Fruit fly (Drosophila melanogaster) whole organism, pupa: Measurements from ENCODE around the gene firl.

Experiments used
- CG10348 ChIP-seq: fragments of 200-800 bp; sonication (Bioruptor generic); IDR thresholded peaks from 2 replicates; pipeline ENCODE4 v1.3.6; 2022; ENCODE audit warnings: missing biosample characterization, missing genetic modification characterization
- CG12605 ChIP-seq: fragments of 200-800 bp; sonication (Bioruptor generic); IDR thresholded peaks from 2 replicates; pipeline ENCODE4 v1.3.6; 2022; ENCODE audit warnings: missing biosample characterization, missing genetic modification characterization
- CG13204 ChIP-seq: fragments of 200-800 bp; sonication (Bioruptor generic); optimal IDR thresholded peaks from 2 replicates; lab custom pipeline; 2018; ENCODE audit warnings: missing biosample characterization, mild to moderate bottlenecking, missing genetic modification characterization, moderate library complexity
- CG14655 ChIP-seq: fragments of 200-800 bp; sonication (Bioruptor generic); optimal IDR thresholded peaks from 3 replicates; lab custom pipeline; 2017; ENCODE audit warnings: mild to moderate bottlenecking, missing biosample characterization, missing genetic modification reagents, missing genetic modification characterization
- CG15710 ChIP-seq: fragments of 200-800 bp; sonication (Bioruptor generic); optimal IDR thresholded peaks from 2 replicates; lab custom pipeline; 2018; ENCODE audit warnings: missing biosample characterization, mild to moderate bottlenecking, missing genetic modification characterization, moderate library complexity
- CG17806 ChIP-seq: fragments of 200-800 bp; sonication (Bioruptor generic); optimal IDR thresholded peaks from 2 replicates; lab custom pipeline; 2018; ENCODE audit warnings: missing biosample characterization, mild to moderate bottlenecking, missing genetic modification characterization, moderate library complexity
- CG32121 ChIP-seq: fragments of 200-800 bp; sonication (Bioruptor generic); IDR thresholded peaks from 2 replicates; pipeline ENCODE4 v1.3.6; 2022; ENCODE audit warnings: missing biosample characterization, missing genetic modification characterization
- CG34367 ChIP-seq: fragments of 200-800 bp; sonication (Bioruptor generic); optimal IDR thresholded peaks from 2 replicates; lab custom pipeline; 2018; ENCODE audit warnings: missing biosample characterization, mild to moderate bottlenecking, missing genetic modification characterization
- CG4496 ChIP-seq: fragments of 200-800 bp; sonication (Bioruptor generic); IDR thresholded peaks from 3 replicates; pipeline ENCODE4 v1.3.6; 2022; ENCODE audit warnings: missing biosample characterization, missing genetic modification characterization
- CG8159 ChIP-seq: fragments of 200-800 bp; sonication (Bioruptor generic); optimal IDR thresholded peaks from 3 replicates; lab custom pipeline; 2018; ENCODE audit warnings: missing biosample characterization, mild to moderate bottlenecking, missing genetic modification characterization, moderate library complexity
- CG8301 ChIP-seq: fragments of 200-800 bp; sonication (Bioruptor generic); optimal IDR thresholded peaks from 2 replicates; lab custom pipeline; 2018; ENCODE audit warnings: missing biosample characterization, mild to moderate bottlenecking, missing genetic modification characterization
- CG9948 ChIP-seq: fragments of 200-800 bp; sonication (Bioruptor generic); optimal IDR thresholded peaks from 2 replicates; lab custom pipeline; 2018; ENCODE audit warnings: missing biosample characterization, mild to moderate bottlenecking, missing genetic modification characterization, moderate library complexity
- D1 ChIP-seq: fragments of 200-800 bp; sonication (Bioruptor generic); optimal IDR thresholded peaks from 2 replicates; lab custom pipeline; 2018; ENCODE audit warnings: missing biosample characterization, mild to moderate bottlenecking, missing genetic modification characterization, moderate library complexity
- EcR ChIP-seq: fragments of 200-800 bp; sonication (Bioruptor generic); optimal IDR thresholded peaks from 3 replicates; lab custom pipeline; 2019; ENCODE audit warnings: missing biosample characterization, missing genetic modification characterization, mild to moderate bottlenecking, moderate library complexity, missing genetic modification reagents
- Ets98B ChIP-seq: fragments of 200-800 bp; sonication (Bioruptor generic); IDR thresholded peaks from 2 replicates; pipeline ENCODE4 v1.3.6; 2022; ENCODE audit warnings: missing biosample characterization, missing genetic modification characterization
- Pif1A ChIP-seq: fragments of 200-800 bp; sonication (Bioruptor generic); optimal IDR thresholded peaks from 3 replicates; lab custom pipeline; 2016; ENCODE audit warnings: missing biosample characterization, missing genetic modification characterization
- Pif1B ChIP-seq: fragments of 200-800 bp; sonication (Bioruptor generic); optimal IDR thresholded peaks from 3 replicates; lab custom pipeline; 2016; ENCODE audit warnings: missing biosample characterization, missing genetic modification characterization
- Snoo ChIP-seq: fragments of 200-800 bp; sonication (Bioruptor generic); optimal IDR thresholded peaks from 3 replicates; lab custom pipeline; 2017; ENCODE audit warnings: missing biosample characterization, mild to moderate bottlenecking, missing genetic modification characterization, inconsistent platforms
- fd96Ca ChIP-seq: fragments of 200-800 bp; sonication (Bioruptor generic); IDR thresholded peaks from 3 replicates; pipeline ENCODE4 v1.3.6; 2022; ENCODE audit warnings: missing biosample characterization, missing genetic modification characterization
- gl ChIP-seq: fragments of 200-800 bp; sonication (Bioruptor generic); optimal IDR thresholded peaks from 2 replicates; lab custom pipeline; 2018; ENCODE audit warnings: missing biosample characterization, mild to moderate bottlenecking, missing genetic modification characterization
- rn ChIP-seq: fragments of 200-800 bp; sonication (Bioruptor generic); IDR thresholded peaks from 2 replicates; pipeline ENCODE4 v1.3.6; 2022; ENCODE audit warnings: missing biosample characterization, missing genetic modification characterization

The firl gene

DNA sequence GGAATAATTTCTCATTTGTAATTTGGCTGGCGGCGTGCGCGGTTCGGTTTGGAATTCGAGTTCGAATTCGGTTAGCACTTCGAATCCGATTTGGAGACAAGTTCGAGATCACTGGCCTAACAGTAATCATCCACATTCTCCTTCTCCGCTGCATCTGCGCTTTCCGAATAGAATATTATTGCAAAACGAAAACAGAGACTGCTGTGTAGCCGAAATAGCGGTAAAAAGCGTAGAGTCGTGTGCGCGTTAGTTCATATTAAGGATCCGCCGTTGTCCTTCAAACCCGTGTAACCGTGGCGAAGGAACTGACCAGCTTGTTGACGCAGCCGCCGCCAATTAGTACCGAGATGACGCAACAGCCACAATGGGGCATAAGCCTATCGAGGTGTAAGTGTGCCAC is 39.1 kb downstream of the firl start, which contains the start of gene dmGlut:
TSS of gene dmGlut (plus strand) at position 4 of the 400 bp plus-strand sequence.
- TF ChIP-seq CG32121 (GFP tag; lab: Robert Waterston, UW) (no peak), CG8159 (no peak), CG12605 (GFP tag; lab: Robert Waterston, UW) (no peak), fd96Ca (no peak), CG34367 (tag; lab: Kevin White, UChicago) (no peak), rn (GFP tag; lab: Robert Waterston, UW) (no peak), gl (tag; lab: Kevin White, UChicago) (no peak), CG14655 (GFP tag; lab: Kevin White, UChicago) (no peak), CG17806 (tag; lab: Kevin White, UChicago) (no peak)

DNA sequence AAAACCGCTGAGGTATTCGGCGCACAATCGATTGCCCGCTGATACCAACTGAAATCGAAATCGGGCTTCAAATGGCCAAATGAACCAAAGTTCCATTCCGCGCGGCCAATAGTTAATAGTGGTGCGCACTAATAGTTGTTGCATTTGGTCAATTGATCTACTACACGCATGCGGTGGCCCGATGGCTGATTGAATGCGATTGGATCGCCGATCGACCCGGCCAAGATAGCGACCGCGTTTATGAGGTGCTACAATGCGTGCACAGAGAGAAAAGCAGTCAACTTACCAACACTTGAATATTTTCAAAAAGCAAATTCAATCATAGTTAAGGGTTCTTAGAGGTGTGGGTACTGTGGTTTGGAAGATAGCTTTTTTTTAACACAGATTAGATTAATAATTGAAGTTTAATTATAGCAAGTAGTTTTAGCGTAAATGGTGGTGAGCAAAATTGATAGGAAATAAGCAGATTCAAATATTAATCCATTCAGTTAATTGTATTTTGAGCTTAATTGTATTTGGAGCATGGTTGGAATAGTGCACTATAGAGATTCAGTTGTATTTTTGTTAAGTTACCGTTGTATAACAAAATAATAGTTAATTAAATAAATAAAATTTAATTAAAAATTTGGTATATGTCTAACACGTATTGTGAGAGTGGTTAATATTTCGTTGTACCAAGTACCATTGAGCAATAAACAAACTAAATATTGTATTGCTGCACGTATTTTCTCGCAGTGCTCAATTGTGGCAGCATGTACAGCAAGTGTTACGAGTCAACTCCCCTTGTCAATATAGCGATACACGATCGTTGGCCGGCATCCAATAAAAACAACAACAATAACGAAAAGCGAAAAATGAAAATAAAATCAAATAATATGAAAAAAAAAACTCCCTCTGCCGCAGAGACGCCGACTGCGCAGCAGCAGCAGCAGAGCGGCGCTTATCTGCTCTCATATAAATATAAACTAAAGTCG is 39.8 kb downstream of the firl start:
- TF ChIP-seq Pif1A (GFP tag; lab: Kevin White, UChicago): peak; percentile 63
- peak; percentile 65 for TF ChIP-seq CG13204 (GFP tag; lab: Kevin White, UChicago)
- TF ChIP-seq fd96Ca: peak; percentile 87
- peak; percentile 79 for TF ChIP-seq CG14655 (GFP tag; lab: Kevin White, UChicago)
- peak; percentile 51 for TF ChIP-seq CG9948 (tag; lab: Kevin White, UChicago)
- TF ChIP-seq CG8301 (tag; lab: Kevin White, UChicago): peak; percentile 48
- peak; percentile 64 for TF ChIP-seq EcR (GFP tag; lab: Kevin White, UChicago)
- TF ChIP-seq CG15710 (tag; lab: Kevin White, UChicago): peak; percentile 70
- TF ChIP-seq CG17806 (tag; lab: Kevin White, UChicago): peak; percentile 61
- peak; percentile 77 for TF ChIP-seq Ets98B
- TF ChIP-seq gl (tag; lab: Kevin White, UChicago): peak; percentile 93
- no peak for TF ChIP-seq D1 (tag; lab: Kevin White, UChicago)
- peak; percentile 88 for TF ChIP-seq CG4496
- TF ChIP-seq CG8159: peak; percentile 79
- TF ChIP-seq Pif1B: peak; percentile 77
- no peak for TF ChIP-seq CG10348 (GFP tag; lab: Robert Waterston, UW)
- TF ChIP-seq Snoo: peak; percentile 58
- TF ChIP-seq CG32121 (GFP tag; lab: Robert Waterston, UW): peak; percentile 82
- TF ChIP-seq rn (GFP tag; lab: Robert Waterston, UW): peak; percentile 60
- TF ChIP-seq CG12605 (GFP tag; lab: Robert Waterston, UW): peak; percentile 94
- peak; percentile 50 for TF ChIP-seq CG34367 (tag; lab: Kevin White, UChicago)

DNA sequence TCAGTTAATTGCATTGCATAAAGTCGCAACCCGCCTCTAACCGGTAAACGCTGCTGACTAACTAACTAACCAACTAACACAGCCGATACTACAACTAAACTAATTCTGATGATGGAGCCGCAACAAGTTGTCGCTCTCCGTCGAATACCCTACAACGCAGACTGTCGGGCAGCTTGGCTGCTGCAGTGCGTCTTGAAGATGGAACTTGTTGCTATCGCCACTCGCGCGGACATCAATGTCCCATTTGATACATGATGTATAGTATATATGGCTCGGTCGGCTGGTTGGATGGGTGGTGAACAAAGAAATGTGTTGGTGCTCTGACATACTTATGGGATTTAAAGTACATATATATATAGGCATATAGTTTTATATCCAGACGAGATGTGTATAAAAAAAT is 41.1 kb downstream of the firl start:
- TF ChIP-seq Pif1B (no peak), Ets98B (peak; percentile 67), EcR (GFP tag; lab: Kevin White, UChicago) (peak; percentile 66), CG34367 (tag; lab: Kevin White, UChicago) (no peak), gl (tag; lab: Kevin White, UChicago) (no peak), fd96Ca (peak; percentile 53; the same call in 1 of the 3 replicates), Snoo (no peak), CG12605 (GFP tag; lab: Robert Waterston, UW) (no peak), CG32121 (GFP tag; lab: Robert Waterston, UW) (peak; percentile 41; the same call in 1 of the 2 replicates), Pif1A (GFP tag; lab: Kevin White, UChicago) (no peak), CG4496 (peak; percentile 80), CG17806 (tag; lab: Kevin White, UChicago) (no peak), CG13204 (GFP tag; lab: Kevin White, UChicago) (peak; percentile 24), CG8159 (peak; percentile 5), CG14655 (GFP tag; lab: Kevin White, UChicago) (no peak), D1 (tag; lab: Kevin White, UChicago) (no peak), CG10348 (GFP tag; lab: Robert Waterston, UW) (0 out of 2 replicates have a peak, but pooled peaks have one; percentile 7), CG9948 (tag; lab: Kevin White, UChicago) (no peak), CG15710 (tag; lab: Kevin White, UChicago) (peak; percentile 5), CG8301 (tag; lab: Kevin White, UChicago) (peak; percentile 29), rn (GFP tag; lab: Robert Waterston, UW) (no peak)

DNA sequence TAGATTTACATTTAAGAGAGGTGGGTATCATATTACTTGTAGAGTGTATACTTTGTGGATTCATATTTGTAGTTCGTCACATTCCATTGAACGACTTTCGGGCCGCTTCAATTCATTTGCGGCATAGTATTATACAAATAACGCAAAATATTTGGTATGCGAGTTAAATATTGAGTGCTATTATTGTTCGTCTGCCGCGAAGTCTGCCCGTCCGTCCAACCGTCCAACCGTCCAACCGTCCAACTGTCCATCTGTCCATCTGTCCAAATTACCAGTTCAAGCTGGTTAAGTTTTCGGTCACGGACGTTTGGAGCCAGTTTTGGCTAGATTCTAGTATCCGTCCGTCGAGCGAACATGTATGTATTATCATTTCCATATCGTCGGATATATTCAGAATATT is 42.5 kb downstream of the firl start:
- TF ChIP-seq gl (tag; lab: Kevin White, UChicago) (no peak), CG10348 (GFP tag; lab: Robert Waterston, UW) (no peak), fd96Ca (no peak), CG13204 (GFP tag; lab: Kevin White, UChicago) (no peak), CG15710 (tag; lab: Kevin White, UChicago) (no peak), CG12605 (GFP tag; lab: Robert Waterston, UW) (no peak), CG34367 (tag; lab: Kevin White, UChicago) (no peak), CG17806 (tag; lab: Kevin White, UChicago) (no peak)

DNA sequence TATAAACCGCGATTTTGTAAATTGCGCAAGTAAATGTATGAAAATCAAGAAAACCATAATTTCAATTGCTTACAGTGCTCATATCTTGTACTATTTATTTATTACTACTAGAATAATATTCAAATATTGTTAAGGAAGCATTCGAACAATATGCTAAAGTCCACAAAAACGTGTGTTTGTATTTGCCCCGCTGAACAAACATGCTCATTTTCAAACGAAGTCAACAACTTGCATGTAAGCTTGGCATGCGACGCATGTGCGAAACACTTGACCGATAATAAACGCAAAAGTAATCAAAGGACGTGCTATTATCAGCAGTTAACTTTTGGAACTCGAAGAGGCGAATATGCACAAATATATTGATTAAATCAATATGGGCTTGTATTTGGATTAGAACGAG is 45.4 kb downstream of the firl start:
- TF ChIP-seq EcR (GFP tag; lab: Kevin White, UChicago) (no peak), Pif1B (no peak), CG13204 (GFP tag; lab: Kevin White, UChicago) (no peak), Snoo (no peak), Ets98B (no peak), CG34367 (tag; lab: Kevin White, UChicago) (no peak), CG4496 (no peak), fd96Ca (no peak), CG9948 (tag; lab: Kevin White, UChicago) (no peak), CG10348 (GFP tag; lab: Robert Waterston, UW) (no peak), rn (GFP tag; lab: Robert Waterston, UW) (no peak)
